Worm (Caenorhabditis elegans) whole organism, early embryonic: ENCODE results near the gene F46H5.5.

ENCODE experiments used
- B0310.2 ChIP-seq: sonication (generic microtip); optimal IDR thresholded peaks from 2 replicates; lab custom pipeline; 2016; ENCODE audit warnings: mild to moderate bottlenecking, missing genetic modification characterization, missing compliant biosample characterization
- F13C5.2 ChIP-seq: sonication (generic microtip); optimal IDR thresholded peaks from 2 replicates; lab custom pipeline; 2017; ENCODE audit warnings: mild to moderate bottlenecking, missing genetic modification characterization, inconsistent platforms, missing compliant biosample characterization
- aly-1 ChIP-seq: sonication (generic microtip); optimal IDR thresholded peaks from 2 replicates; lab custom pipeline; 2016; ENCODE audit warnings: missing genetic modification characterization, missing compliant biosample characterization
- ama-1 ChIP-seq: fragments of 150-350 bp; optimal IDR thresholded peaks from 2 replicates; lab custom pipeline; 2014
- ets-7 ChIP-seq: sonication (generic microtip); optimal IDR thresholded peaks from 2 replicates; lab custom pipeline; 2016; ENCODE audit warnings: missing genotype, missing genetic modification characterization, missing compliant biosample characterization
- flt-1 ChIP-seq: fragments of 200-800 bp; sonication (Bioruptor generic); IDR thresholded peaks from 2 replicates; pipeline ENCODE4 v1.3.6; 2022; ENCODE audit warnings: missing genetic modification characterization, missing compliant biosample characterization
- hmbx-1 ChIP-seq: sonication (generic microtip); optimal IDR thresholded peaks from 2 replicates; lab custom pipeline; 2016; ENCODE audit warnings: mild to moderate bottlenecking, missing genetic modification characterization, missing compliant biosample characterization
- hmg-4 ChIP-seq: fragments of 200-800 bp; sonication (Bioruptor generic); optimal IDR thresholded peaks from 2 replicates; lab custom pipeline; 2018; ENCODE audit warnings: mild to moderate bottlenecking, missing genetic modification characterization, missing compliant biosample characterization
- hnd-1 ChIP-seq: sonication (generic microtip); optimal IDR thresholded peaks from 2 replicates; lab custom pipeline; 2016; ENCODE audit warnings: missing genetic modification characterization, missing compliant biosample characterization
- pes-1 ChIP-seq: fragments of 200-800 bp; sonication (Bioruptor generic); IDR thresholded peaks from 2 replicates; pipeline ENCODE4 v1.3.6; 2022; ENCODE audit warnings: missing genetic modification reagents, missing genetic modification characterization, missing compliant biosample characterization
- sea-1 ChIP-seq: fragments of 200-800 bp; sonication (Bioruptor generic); conservative IDR thresholded peaks from 2 replicates; pipeline ENCODE4 v1.3.6; 2022; ENCODE audit warnings: missing genetic modification characterization, missing compliant biosample characterization
- tbx-37 ChIP-seq: fragments of 200-800 bp; sonication (Bioruptor generic); conservative IDR thresholded peaks from 2 replicates; pipeline ENCODE4 v1.3.6; 2022; ENCODE audit warnings: missing genetic modification reagents, missing genetic modification characterization, missing compliant biosample characterization

- no peak for TF ChIP-seq hmg-4 (GFP tag; lab: Kevin White, UChicago)
- TF ChIP-seq ama-1 (lab: Kevin White, UChicago), result no peak
- TF ChIP-seq pes-1, result no peak
- TF ChIP-seq hnd-1 (tag; lab: Kevin White, UChicago), result no peak
- no peak for TF ChIP-seq sea-1 (GFP tag; lab: Robert Waterston, UW)
- no peak for TF ChIP-seq ets-7 (tag; lab: Kevin White, UChicago)
- TF ChIP-seq B0310.2 (tag; lab: Kevin White, UChicago), result no peak
- TF ChIP-seq hmbx-1 (tag; lab: Kevin White, UChicago), result no peak
- no peak for TF ChIP-seq flt-1 (GFP tag; lab: Robert Waterston, UW)
- no peak for TF ChIP-seq aly-1 (tag; lab: Kevin White, UChicago)
- TF ChIP-seq tbx-37 (GFP tag; lab: Robert Waterston, UW), result no peak
- no peak for TF ChIP-seq F13C5.2 (tag; lab: Kevin White, UChicago)
Measured at ce11 chrX:7234074-7234453, 22.7 kb downstream of the F46H5.5 start.
